Fruit fly (Drosophila melanogaster) whole organism, wandering third instar larva: ENCODE results near the gene Idh3a.

Source experiments
- Abd-B ChIP-seq: fragments of >200 bp; optimal IDR thresholded peaks from 2 replicates; lab custom pipeline; 2017; ENCODE audit warnings: missing biosample characterization, missing genetic modification characterization
- CG32264 ChIP-seq: fragments of 200-800 bp; sonication (Bioruptor generic); optimal IDR thresholded peaks from 2 replicates; lab custom pipeline; 2016; ENCODE audit warnings: missing biosample characterization, missing genetic modification characterization
- CG9705 ChIP-seq: fragments of 200-800 bp; sonication (Bioruptor generic); optimal IDR thresholded peaks from 2 replicates; lab custom pipeline; 2018; ENCODE audit warnings: missing biosample characterization, mild to moderate bottlenecking, missing genetic modification characterization
- CrebA ChIP-seq: fragments of 200-800 bp; sonication (Bioruptor generic); optimal IDR thresholded peaks from 2 replicates; lab custom pipeline; 2016; ENCODE audit warnings: missing biosample characterization, mild to moderate bottlenecking, missing genetic modification characterization, borderline replicate concordance
- Dfd ChIP-seq: fragments of >200 bp; optimal IDR thresholded peaks from 2 replicates; lab custom pipeline; 2017; ENCODE audit warnings: missing biosample characterization, missing genetic modification characterization
- HLH106 ChIP-seq: fragments of 200-800 bp; optimal IDR thresholded peaks from 3 replicates; lab custom pipeline; 2019; ENCODE audit warnings: missing biosample characterization, mild to moderate bottlenecking, missing genetic modification characterization, moderate library complexity
- Hnf4 ChIP-seq: fragments of 200-800 bp; sonication (Bioruptor generic); optimal IDR thresholded peaks from 2 replicates; lab custom pipeline; 2016; ENCODE audit warnings: missing biosample characterization, mild to moderate bottlenecking, missing genetic modification characterization
- Hr83 ChIP-seq: fragments of 200-300 bp; sonication (Bioruptor generic); optimal IDR thresholded peaks from 2 replicates; lab custom pipeline; 2016; ENCODE audit warnings: missing biosample characterization, mild to moderate bottlenecking, missing genetic modification characterization, moderate library complexity; ENCODE audit not compliant: poor library complexity, severe bottlenecking
- Jra ChIP-seq: sonication (Bioruptor generic); optimal IDR thresholded peaks from 2 replicates; lab custom pipeline; 2016; ENCODE audit warnings: missing biosample characterization, missing genetic modification characterization
- Mio ChIP-seq: sonication (Bioruptor generic); optimal IDR thresholded peaks from 2 replicates; lab custom pipeline; 2016; ENCODE audit warnings: missing biosample characterization, missing genetic modification characterization
- Myc ChIP-seq: fragments of >200 bp; optimal IDR thresholded peaks from 2 replicates; lab custom pipeline; 2017
- Rel ChIP-seq, 2 experiments: fragments of 200-800 bp; sonication (Bioruptor generic) in 1 of 2; optimal IDR thresholded peaks; 2 replicates in 1 of 2; 3 replicates in 1 of 2; lab custom pipeline; 2016 to 2019; ENCODE audit warnings: mild to moderate bottlenecking in 2 of 2, missing biosample characterization in 2 of 2, missing genetic modification characterization in 2 of 2, moderate library complexity in 1 of 2
- Sp1 ChIP-seq: fragments of 200-800 bp; sonication (Bioruptor generic); optimal IDR thresholded peaks from 3 replicates; lab custom pipeline; 2019; ENCODE audit warnings: missing biosample characterization, mild to moderate bottlenecking, missing genetic modification characterization, moderate library complexity
- br ChIP-seq: fragments of 200-800 bp; sonication (Bioruptor generic); optimal IDR thresholded peaks from 2 replicates; lab custom pipeline; 2016; ENCODE audit warnings: missing biosample characterization, missing genetic modification characterization
- dl ChIP-seq, 2 experiments: fragments of 175-275, 200-275 bp in 1 of 2; fragments of 200-275 bp in 1 of 2; sonication (Bioruptor generic); optimal IDR thresholded peaks; lab custom pipeline; 2018; ENCODE audit warnings: mild to moderate bottlenecking in 2 of 2, missing biosample characterization in 2 of 2, missing genetic modification characterization in 2 of 2, moderate library complexity in 2 of 2; ENCODE audit not compliant: partially characterized antibody in 2 of 2, insufficient read depth in 1 of 2
- dmrt93B ChIP-seq: fragments of 200-800 bp; sonication (Bioruptor generic); optimal IDR thresholded peaks from 2 replicates; lab custom pipeline; 2018; ENCODE audit warnings: missing biosample characterization, mild to moderate bottlenecking, missing genetic modification characterization
- dsf ChIP-seq: sonication (Bioruptor generic); optimal IDR thresholded peaks from 2 replicates; lab custom pipeline; 2016; ENCODE audit warnings: missing biosample characterization, missing genetic modification characterization, borderline replicate concordance
- h ChIP-seq: fragments of 200-800 bp; sonication (Bioruptor generic); optimal IDR thresholded peaks from 3 replicates; lab custom pipeline; 2016; ENCODE audit warnings: missing biosample characterization, mild to moderate bottlenecking, missing genetic modification characterization
- jim ChIP-seq: fragments of 175-275, 200-325 bp; sonication (Bioruptor generic); optimal IDR thresholded peaks from 2 replicates; lab custom pipeline; 2016; ENCODE audit warnings: missing biosample characterization, mild to moderate bottlenecking, missing genetic modification characterization
- pan ChIP-seq: fragments of >200 bp; optimal IDR thresholded peaks from 2 replicates; lab custom pipeline; 2017
- psq ChIP-seq: fragments of 200-800 bp; sonication (Bioruptor generic); optimal IDR thresholded peaks from 3 replicates; lab custom pipeline; 2017; ENCODE audit warnings: missing biosample characterization, mild to moderate bottlenecking, missing genetic modification characterization, moderate library complexity
- sv ChIP-seq: fragments of 200-800 bp; sonication (Bioruptor generic); optimal IDR thresholded peaks from 3 replicates; lab custom pipeline; 2016; ENCODE audit warnings: missing biosample characterization, missing genetic modification characterization
- tai ChIP-seq: sonication (Bioruptor generic); optimal IDR thresholded peaks from 2 replicates; lab custom pipeline; 2016; ENCODE audit warnings: missing biosample characterization, missing genetic modification characterization
- usp ChIP-seq: fragments of >200 bp; optimal IDR thresholded peaks from 2 replicates; lab custom pipeline; 2017; ENCODE audit warnings: missing biosample characterization, missing genetic modification characterization
- woc ChIP-seq: sonication (Bioruptor generic); optimal IDR thresholded peaks from 2 replicates; lab custom pipeline; 2016; ENCODE audit warnings: missing biosample characterization, mild to moderate bottlenecking, missing genetic modification characterization

Gene Idh3a

dm6 chrX:19480544-19481127, 41.0 kb downstream of the Idh3a start:
- no peak for TF ChIP-seq Sp1 (GFP tag; lab: Kevin White, UChicago)
- TF ChIP-seq psq (GFP tag; lab: Kevin White, UChicago): no peak
- TF ChIP-seq jim (GFP tag; lab: Kevin White, UChicago): no peak

dm6 chrX:19479869-19480326, 41.7 kb downstream of the Idh3a start, which contains the start of the genes Naa15-16 and mRpS14:
Naa15-16 (plus strand) TSS chrX:19479984.
mRpS14 (minus strand) TSS chrX:19480238.
- TF ChIP-seq pan (lab: Kevin White, UChicago) (no peak), usp (GFP tag; lab: Kevin White, UChicago) (no peak), sv (no peak), Myc (lab: Kevin White, UChicago) (peak; percentile 57), Sp1 (GFP tag; lab: Kevin White, UChicago) (peak; percentile 19)

- TF ChIP-seq Sp1 (GFP tag; lab: Kevin White, UChicago) (no peak), Mio (GFP tag; lab: Kevin White, UChicago) (no peak), HLH106 (tag; lab: Kevin White, UChicago) (no peak), dsf (GFP tag; lab: Kevin White, UChicago) (no peak), h (GFP tag; lab: Kevin White, UChicago) (no peak), psq (GFP tag; lab: Kevin White, UChicago) (no peak), dl (GFP tag; optimal IDR thresholded peaks at IDR 0.05; lab: Kevin White, UChicago; ENCODE audit: insufficient read depth in 1 of 2, partially characterized antibody in 2 of 2) (no peak), CrebA (GFP tag; lab: Kevin White, UChicago) (no peak), CG32264 (no peak), Hnf4 (GFP tag; lab: Kevin White, UChicago) (no peak), Hr83 (no peak), Rel (GFP tag; optimal IDR thresholded peaks at IDR 0.05; lab: Kevin White, UChicago) (no peak), Rel (tag; optimal IDR thresholded peaks at IDR 0.05; lab: Kevin White, UChicago) (no peak), CG9705 (GFP tag; lab: Kevin White, UChicago) (no peak), dmrt93B (no peak), woc (GFP tag; lab: Kevin White, UChicago) (no peak), pan (lab: Kevin White, UChicago) (no peak), Dfd (GFP tag; lab: Kevin White, UChicago) (no peak), tai (GFP tag; lab: Kevin White, UChicago) (no peak), Jra (GFP tag; lab: Kevin White, UChicago) (no peak), Abd-B (no peak)
Observed at dm6 chrX:19479134-19479533, 42.5 kb downstream of the Idh3a start, which contains the start of gene CG32533. CG32533 (minus strand) TSS chrX:19479411.

dm6 chrX:19474763-19475162, 46.8 kb downstream of the Idh3a start, which contains the start of gene narya:
narya (plus strand) TSS chrX:19475063.
- no peak for TF ChIP-seq br (GFP tag; lab: Kevin White, UChicago)
- TF ChIP-seq Mio (GFP tag; lab: Kevin White, UChicago): no peak
- TF ChIP-seq usp (GFP tag; lab: Kevin White, UChicago): no peak
- TF ChIP-seq HLH106 (tag; lab: Kevin White, UChicago): no peak
